Worm (Caenorhabditis elegans) whole organism, L4 larva: ENCODE measurements around the gene nlp-29.
A peak's percentile ranks its signal among the peaks of the same experiment; 100 is the strongest.

ENCODE experiments used
- F10B5.3 ChIP-seq: sonication (generic microtip); optimal IDR thresholded peaks from 2 replicates; lab custom pipeline; 2016; ENCODE audit warnings: mild to moderate bottlenecking, missing genetic modification characterization, missing compliant biosample characterization
- F26F4.8 ChIP-seq: fragments of 200-800 bp; sonication (Bioruptor generic); conservative IDR thresholded peaks from 2 replicates; pipeline ENCODE4 v1.3.6; 2022; ENCODE audit warnings: missing genetic modification characterization, missing compliant biosample characterization
- arid-1 ChIP-seq: fragments of 200-800 bp; sonication (Bioruptor generic); conservative IDR thresholded peaks from 2 replicates; pipeline ENCODE4 v1.3.6; 2022; ENCODE audit warnings: missing genetic modification reagents, missing genetic modification characterization, missing compliant biosample characterization
- ceh-20 ChIP-seq: fragments of 200-800 bp; sonication (Bioruptor generic); IDR thresholded peaks from 2 replicates; pipeline ENCODE4 v1.3.6; 2022; ENCODE audit warnings: missing genetic modification reagents, missing genetic modification characterization, missing compliant biosample characterization
- ctbp-1 ChIP-seq: fragments of 200-800 bp; sonication (Bioruptor generic); IDR thresholded peaks from 2 replicates; pipeline ENCODE4 v1.3.6; 2022; ENCODE audit warnings: missing genetic modification reagents, missing genetic modification characterization, missing compliant biosample characterization
- daf-16 ChIP-seq, 3 experiments: sonication (generic microtip); optimal IDR thresholded peaks; 2 replicates each; lab custom pipeline; 2016 to 2017; ENCODE audit warnings: missing genetic modification characterization in 3 of 3, missing genetic modification reagents in 3 of 3, mild to moderate bottlenecking in 2 of 3, missing compliant biosample characterization in 2 of 3, missing biosample characterization in 1 of 3, moderate library complexity in 1 of 3
- dmd-6 ChIP-seq: fragments of 200-800 bp; sonication (Bioruptor generic); IDR thresholded peaks from 2 replicates; pipeline ENCODE4 v1.3.6; 2022; ENCODE audit warnings: missing genetic modification reagents, missing genetic modification characterization, missing compliant biosample characterization
- dmd-9 ChIP-seq: fragments of 200-800 bp; sonication (Bioruptor generic); IDR thresholded peaks from 2 replicates; pipeline ENCODE4 v1.3.6; 2022; ENCODE audit warnings: missing genetic modification reagents, missing genetic modification characterization, missing compliant biosample characterization
- dve-1 ChIP-seq: sonication (generic microtip); optimal IDR thresholded peaks from 2 replicates; lab custom pipeline; 2017; ENCODE audit warnings: antibody characterized with exemption, mild to moderate bottlenecking, missing genetic modification characterization, missing compliant biosample characterization; ENCODE audit not compliant: insufficient read depth
- egl-43 ChIP-seq: fragments of 200-800 bp; sonication (Bioruptor generic); IDR thresholded peaks from 2 replicates; pipeline ENCODE4 v1.3.6; 2022; ENCODE audit warnings: missing genetic modification reagents, missing genetic modification characterization, missing compliant biosample characterization
- fkh-10 ChIP-seq: fragments of 150-350 bp; optimal IDR thresholded peaks from 2 replicates; lab custom pipeline; 2014; ENCODE audit warnings: missing biosample characterization, missing genetic modification reagents, missing genetic modification characterization
- hlh-11 ChIP-seq: fragments of 200-800 bp; sonication (Bioruptor generic); optimal IDR thresholded peaks from 2 replicates; lab custom pipeline; 2018; ENCODE audit warnings: mild to moderate bottlenecking, missing genetic modification characterization, missing compliant biosample characterization
- hlh-30 ChIP-seq: sonication (generic microtip); optimal IDR thresholded peaks from 2 replicates; lab custom pipeline; 2017; ENCODE audit warnings: antibody characterized with exemption, mild to moderate bottlenecking, missing genetic modification characterization, missing compliant biosample characterization; ENCODE audit not compliant: insufficient read depth
- hmg-1.1 ChIP-seq: fragments of 200-800 bp; sonication (Bioruptor generic); IDR thresholded peaks from 2 replicates; pipeline ENCODE4 v1.3.6; 2022; ENCODE audit warnings: missing genetic modification reagents, missing genetic modification characterization, missing compliant biosample characterization
- lim-7 ChIP-seq: fragments of 200-800 bp; sonication (Bioruptor generic); IDR thresholded peaks from 2 replicates; pipeline ENCODE4 v1.3.6; 2022; ENCODE audit warnings: missing genetic modification characterization, missing compliant biosample characterization
- madf-9 ChIP-seq: fragments of 200-800 bp; sonication (Bioruptor generic); conservative IDR thresholded peaks from 2 replicates; pipeline ENCODE4 v1.3.6; 2022; ENCODE audit warnings: missing genetic modification reagents, missing genetic modification characterization, missing compliant biosample characterization
- mdt-29 ChIP-seq: fragments of 200-800 bp; sonication (Bioruptor generic); IDR thresholded peaks from 2 replicates; pipeline ENCODE4 v1.3.6; 2022; ENCODE audit warnings: missing genetic modification reagents, missing genetic modification characterization, missing compliant biosample characterization
- nhr-102 ChIP-seq: sonication (generic microtip); optimal IDR thresholded peaks from 2 replicates; lab custom pipeline; 2016; ENCODE audit warnings: mild to moderate bottlenecking, missing genetic modification characterization, moderate library complexity, missing compliant biosample characterization
- nhr-11 ChIP-seq: fragments of 150-350 bp; optimal IDR thresholded peaks from 2 replicates; lab custom pipeline; 2014; ENCODE audit warnings: missing biosample characterization, missing genetic modification characterization
- nhr-237 ChIP-seq: sonication (generic microtip); optimal IDR thresholded peaks from 2 replicates; lab custom pipeline; 2017; ENCODE audit warnings: missing biosample characterization, missing genetic modification characterization
- nhr-28 ChIP-seq: fragments of 150-350 bp; optimal IDR thresholded peaks from 2 replicates; lab custom pipeline; 2014; ENCODE audit warnings: missing biosample characterization, missing genetic modification characterization
- nhr-41 ChIP-seq: fragments of 200-800 bp; sonication (Bioruptor generic); IDR thresholded peaks from 2 replicates; pipeline ENCODE4 v1.3.6; 2022; ENCODE audit warnings: missing genetic modification reagents, missing genetic modification characterization, missing compliant biosample characterization
- nhr-42 ChIP-seq: fragments of 200-800 bp; sonication (Bioruptor generic); IDR thresholded peaks from 2 replicates; pipeline ENCODE4 v1.3.6; 2022; ENCODE audit warnings: missing genetic modification characterization, missing compliant biosample characterization
- nhr-76 ChIP-seq: fragments of 150-350 bp; optimal IDR thresholded peaks from 2 replicates; lab custom pipeline; 2014; ENCODE audit warnings: missing biosample characterization, missing genetic modification characterization
- nhr-77 ChIP-seq: fragments of 150-350 bp; optimal IDR thresholded peaks from 2 replicates; lab custom pipeline; 2014; ENCODE audit warnings: missing biosample characterization, missing genetic modification characterization
- pqm-1 ChIP-seq: sonication (generic microtip); optimal IDR thresholded peaks from 2 replicates; lab custom pipeline; 2017; ENCODE audit warnings: missing biosample characterization, missing genetic modification characterization
- snpc-4 ChIP-seq: fragments of 150-350 bp; optimal IDR thresholded peaks from 2 replicates; lab custom pipeline; 2014; ENCODE audit warnings: missing biosample characterization, missing genetic modification characterization
- unc-130 ChIP-seq: sonication (generic microtip); optimal IDR thresholded peaks from 2 replicates; lab custom pipeline; 2016; ENCODE audit warnings: missing genetic modification reagents, missing genetic modification characterization, missing compliant biosample characterization
- unc-62 ChIP-seq, 3 experiments: fragments of 150-350 bp in 1 of 3; sonication (generic microtip); optimal IDR thresholded peaks in 2 of 3; peaks in 1 of 3; 1 replicate in 1 of 3; 2 replicates in 2 of 3; lab custom pipeline; 2014 to 2017; ENCODE audit warnings: missing biosample characterization in 3 of 3, missing genetic modification characterization in 3 of 3, missing genetic modification reagents in 3 of 3, missing genotype in 1 of 3
- zag-1 ChIP-seq: fragments of 150-350 bp; optimal IDR thresholded peaks from 2 replicates; lab custom pipeline; 2014; ENCODE audit warnings: missing biosample characterization, missing genetic modification characterization
- zip-11 ChIP-seq: fragments of 200-800 bp; sonication (Bioruptor generic); IDR thresholded peaks from 2 replicates; pipeline ENCODE4 v1.3.6; 2022; ENCODE audit warnings: missing genetic modification characterization, missing compliant biosample characterization
- zip-2 ChIP-seq: fragments of 150-350 bp; optimal IDR thresholded peaks from 2 replicates; lab custom pipeline; 2014; ENCODE audit warnings: missing biosample characterization, missing genetic modification characterization
- ztf-11 ChIP-seq: fragments of 150-350 bp; optimal IDR thresholded peaks from 2 replicates; lab custom pipeline; 2014; ENCODE audit warnings: missing biosample characterization, missing genetic modification characterization
- ztf-7 ChIP-seq: fragments of 150-350 bp; optimal IDR thresholded peaks from 2 replicates; lab custom pipeline; 2014; ENCODE audit warnings: missing biosample characterization, missing genetic modification characterization

Gene nlp-29

DNA sequence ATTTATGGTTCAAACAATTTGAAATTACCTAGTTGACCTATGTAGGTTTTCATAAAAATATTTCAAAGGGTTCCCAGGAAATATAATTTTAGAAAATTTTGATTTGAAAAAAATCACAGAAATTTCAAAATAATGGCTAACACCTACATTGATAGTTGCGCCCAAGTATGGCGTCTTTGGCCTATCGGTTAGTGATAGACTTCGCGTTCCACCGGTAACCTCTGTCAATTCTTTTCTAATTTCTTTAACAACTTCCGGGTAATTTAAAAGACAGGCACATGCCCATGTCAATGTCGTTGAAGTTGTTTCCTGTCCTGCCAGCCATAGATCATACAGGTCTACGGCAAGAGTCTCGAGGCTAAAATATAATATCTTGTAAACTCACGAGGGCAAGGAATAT lies 15.3 kb upstream of the nlp-29 start:
- TF ChIP-seq mdt-29 (GFP tag; lab: Robert Waterston, UW) (no peak), unc-62 (GFP tag; optimal IDR thresholded peaks at IDR 0.05 in 1 of 2; lab: Kevin White, UChicago) (peak in 1 of 2 experiments; percentile 95), unc-62 (tag; optimal IDR thresholded peaks at IDR 0.05; lab: Kevin White, UChicago) (no peak), zip-11 (GFP tag; lab: Robert Waterston, UW) (no peak), nhr-237 (tag; lab: Kevin White, UChicago) (no peak), snpc-4 (no peak), nhr-77 (tag; lab: Kevin White, UChicago) (no peak), ctbp-1 (no peak)

DNA sequence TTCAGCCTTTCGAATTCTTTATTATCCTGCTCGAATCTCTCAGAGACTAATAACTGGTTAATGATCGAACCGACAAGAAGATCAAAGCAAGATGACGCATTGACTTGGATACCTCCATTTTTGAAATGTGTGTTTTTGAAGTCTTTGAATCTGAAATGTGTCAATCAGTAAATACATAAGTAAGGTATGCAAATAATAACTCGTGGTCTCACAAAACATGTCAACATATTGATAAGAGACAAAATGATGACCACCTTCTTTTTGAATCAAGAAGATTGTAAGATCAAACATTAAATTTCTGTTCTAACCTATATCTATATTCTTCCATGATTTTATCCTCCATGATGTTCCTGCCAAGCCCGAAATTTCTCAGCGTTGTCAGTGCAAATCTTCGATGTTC lies 14.6 kb upstream of the nlp-29 start:
- TF ChIP-seq F10B5.3 (tag; lab: Kevin White, UChicago) = no peak
- TF ChIP-seq zag-1 (tag; lab: Kevin White, UChicago) = no peak
- TF ChIP-seq dmd-6 (GFP tag; lab: Robert Waterston, UW) = peak; percentile 61
- TF ChIP-seq pqm-1 = no peak
- TF ChIP-seq hmg-1.1 (GFP tag; lab: Robert Waterston, UW) = no peak
- TF ChIP-seq unc-130 (GFP tag; lab: Kevin White, UChicago) = no peak
- TF ChIP-seq dve-1 (tag; lab: Kevin White, UChicago) = peak; percentile 47
- TF ChIP-seq lim-7 (GFP tag; lab: Robert Waterston, UW) = no peak
- no peak for TF ChIP-seq arid-1
- no peak for TF ChIP-seq ztf-11
- no peak for TF ChIP-seq nhr-237 (tag; lab: Kevin White, UChicago)
- TF ChIP-seq madf-9 (GFP tag; lab: Robert Waterston, UW) = no peak
- peak; percentile 67 for TF ChIP-seq nhr-77 (tag; lab: Kevin White, UChicago)
- no peak for TF ChIP-seq ztf-7
- no peak for TF ChIP-seq daf-16 (GFP tag; optimal IDR thresholded peaks at IDR 0.05; lab: Kevin White, UChicago)
- peak; percentile 97 for TF ChIP-seq daf-16 (tag; optimal IDR thresholded peaks at IDR 0.05; lab: Kevin White, UChicago)
- TF ChIP-seq hlh-11 = peak; percentile 23
- TF ChIP-seq nhr-102 (tag; lab: Kevin White, UChicago) = peak; percentile 3
- TF ChIP-seq zip-11 (GFP tag; lab: Robert Waterston, UW) = no peak
- peak; percentile 75 for TF ChIP-seq nhr-28 (tag; lab: Kevin White, UChicago)
- no peak for TF ChIP-seq zip-2

DNA sequence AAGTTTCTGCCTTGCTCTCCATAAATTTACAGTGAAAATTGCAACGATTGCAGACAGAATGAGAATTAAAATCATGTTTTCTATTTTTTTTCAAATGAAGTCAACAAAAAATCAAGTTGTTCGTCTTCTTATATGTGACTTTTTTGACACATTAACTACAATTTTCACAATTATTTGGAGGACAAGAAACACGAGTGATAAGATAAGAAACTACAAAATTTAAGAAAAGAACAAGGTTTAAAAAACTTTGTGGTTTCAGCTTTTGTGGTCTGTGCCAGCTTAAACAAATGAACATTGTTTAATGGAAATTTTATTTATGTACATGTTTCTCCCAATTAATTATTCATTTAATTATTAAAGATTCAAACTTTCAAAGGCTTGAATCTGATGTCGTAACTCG lies 13.8 kb upstream of the nlp-29 start, which contains the start of gene cyp-34A9:
Gene cyp-34A9 (minus strand): TSS at position 131 of the 400 bp plus-strand sequence.
- no peak for TF ChIP-seq dmd-9 (GFP tag; lab: Robert Waterston, UW)
- TF ChIP-seq F26F4.8 (GFP tag; lab: Robert Waterston, UW) = no peak
- no peak for TF ChIP-seq egl-43 (GFP tag; lab: Robert Waterston, UW)
- TF ChIP-seq pqm-1 = peak; percentile 64
- no peak for TF ChIP-seq nhr-76 (tag; lab: Kevin White, UChicago)
- TF ChIP-seq nhr-11 (tag; lab: Kevin White, UChicago) = no peak
- peak; percentile 75 for TF ChIP-seq dve-1 (tag; lab: Kevin White, UChicago)
- peak; percentile 99 for TF ChIP-seq nhr-77 (tag; lab: Kevin White, UChicago)
- no peak for TF ChIP-seq ceh-20 (GFP tag; lab: Robert Waterston, UW)
- TF ChIP-seq hlh-30 (tag; lab: Kevin White, UChicago) = peak; percentile 27
- TF ChIP-seq nhr-102 (tag; lab: Kevin White, UChicago) = peak; percentile 53
- TF ChIP-seq dmd-6 (GFP tag; lab: Robert Waterston, UW) = peak; percentile 84
- no peak for TF ChIP-seq nhr-41
- TF ChIP-seq arid-1 = no peak
- no peak for TF ChIP-seq nhr-237 (tag; lab: Kevin White, UChicago)
- TF ChIP-seq fkh-10 (GFP tag; lab: Kevin White, UChicago) = no peak
- no peak for TF ChIP-seq daf-16 (GFP tag; optimal IDR thresholded peaks at IDR 0.05; lab: Kevin White, UChicago)
- TF ChIP-seq daf-16 (tag; optimal IDR thresholded peaks at IDR 0.05; lab: Kevin White, UChicago) = peak; percentile 88
- TF ChIP-seq hlh-11 = peak; percentile 56
- TF ChIP-seq nhr-28 (tag; lab: Kevin White, UChicago) = peak; percentile 99
- TF ChIP-seq nhr-42 (GFP tag; lab: Robert Waterston, UW) = 0 out of 2 replicates have a peak, but pooled peaks have one; percentile 21
